Worm (Caenorhabditis elegans) whole organism, early embryonic: ENCODE measurements around the gene F46B6.12.

ENCODE experiments used
- F13C5.2 ChIP-seq: sonication (generic microtip); optimal IDR thresholded peaks from 2 replicates; lab custom pipeline; 2017; ENCODE audit warnings: mild to moderate bottlenecking, missing genetic modification characterization, inconsistent platforms, missing compliant biosample characterization
- ama-1 ChIP-seq: fragments of 150-350 bp; optimal IDR thresholded peaks from 2 replicates; lab custom pipeline; 2014
- ets-7 ChIP-seq: sonication (generic microtip); optimal IDR thresholded peaks from 2 replicates; lab custom pipeline; 2016; ENCODE audit warnings: missing genotype, missing genetic modification characterization, missing compliant biosample characterization
- hmbx-1 ChIP-seq: sonication (generic microtip); optimal IDR thresholded peaks from 2 replicates; lab custom pipeline; 2016; ENCODE audit warnings: mild to moderate bottlenecking, missing genetic modification characterization, missing compliant biosample characterization
- pes-1 ChIP-seq: fragments of 200-800 bp; sonication (Bioruptor generic); IDR thresholded peaks from 2 replicates; pipeline ENCODE4 v1.3.6; 2022; ENCODE audit warnings: missing genetic modification reagents, missing genetic modification characterization, missing compliant biosample characterization
- tbx-11 ChIP-seq: fragments of 200-800 bp; sonication (Bioruptor generic); IDR thresholded peaks from 2 replicates; pipeline ENCODE4 v1.3.6; 2022; ENCODE audit warnings: missing genetic modification characterization, missing compliant biosample characterization

- TF ChIP-seq ama-1 (no peak), ets-7 (tag; lab: Kevin White, UChicago) (no peak), F13C5.2 (tag; lab: Kevin White, UChicago) (no peak), pes-1 (GFP tag; lab: Robert Waterston, UW) (no peak), hmbx-1 (tag; lab: Kevin White, UChicago) (no peak), tbx-11 (GFP tag; lab: Robert Waterston, UW) (no peak)
These were observed 27.5 kb upstream of the F46B6.12 start, which contains the start of gene sru-39 for ce11 chrV:9803176-9803575.
